Worm (Caenorhabditis elegans) whole organism, L2 larva: ENCODE measurements around the gene ZC204.6.
"Not testable (repeated sequence)": the region's sequence is repeated elsewhere in the genome, so short reads cannot be mapped to it uniquely, and the experiment has no call there.

Experiments
- C34F6.9 ChIP-seq: fragments of 150-350 bp; optimal IDR thresholded peaks from 2 replicates; lab custom pipeline; 2014; ENCODE audit warnings: missing biosample characterization, missing genetic modification characterization
- F13H6.1 ChIP-seq: sonication (generic microtip); optimal IDR thresholded peaks from 2 replicates; lab custom pipeline; 2016; ENCODE audit warnings: missing genetic modification characterization, missing compliant biosample characterization
- Y55F3AM.14 ChIP-seq: fragments of 200-800 bp; sonication (Bioruptor generic); optimal IDR thresholded peaks from 2 replicates; lab custom pipeline; 2018; ENCODE audit warnings: mild to moderate bottlenecking, missing genetic modification characterization, missing compliant biosample characterization
- ZK546.5 ChIP-seq: sonication (generic microtip); optimal IDR thresholded peaks from 2 replicates; lab custom pipeline; 2017; ENCODE audit warnings: missing biosample characterization, missing genetic modification characterization
- alr-1 ChIP-seq: fragments of 150-350 bp; optimal IDR thresholded peaks from 2 replicates; lab custom pipeline; 2014; ENCODE audit warnings: missing biosample characterization, missing genetic modification characterization
- ama-1 ChIP-seq: fragments of 150-350 bp; optimal IDR thresholded peaks from 2 replicates; lab custom pipeline; 2018; ENCODE audit warnings: inconsistent platforms
- ceh-82 ChIP-seq: fragments of 150-350 bp; optimal IDR thresholded peaks from 2 replicates; lab custom pipeline; 2014; ENCODE audit warnings: missing biosample characterization, missing genetic modification characterization
- crh-2 ChIP-seq: sonication (generic microtip); optimal IDR thresholded peaks from 2 replicates; lab custom pipeline; 2017; ENCODE audit warnings: missing biosample characterization, missing genetic modification characterization
- dmd-4 ChIP-seq: sonication (generic microtip); optimal IDR thresholded peaks from 2 replicates; lab custom pipeline; 2017; ENCODE audit warnings: missing biosample characterization, missing genetic modification characterization
- egl-27 ChIP-seq: sonication (generic microtip); optimal IDR thresholded peaks from 3 replicates; lab custom pipeline; 2017; ENCODE audit warnings: missing biosample characterization, missing genetic modification reagents, missing genetic modification characterization
- elt-3 ChIP-seq: sonication (generic microtip); optimal IDR thresholded peaks from 2 replicates; lab custom pipeline; 2017; ENCODE audit warnings: missing biosample characterization, missing genetic modification characterization
- fos-1 ChIP-seq: fragments of 150-350 bp; optimal IDR thresholded peaks from 2 replicates; lab custom pipeline; 2014; ENCODE audit warnings: missing biosample characterization, missing genetic modification characterization
- gmeb-1 ChIP-seq: fragments of 150-350 bp; optimal IDR thresholded peaks from 2 replicates; lab custom pipeline; 2014; ENCODE audit warnings: missing biosample characterization, missing genetic modification characterization
- lin-13 ChIP-seq: fragments of 150-350 bp; optimal IDR thresholded peaks from 2 replicates; lab custom pipeline; 2014; ENCODE audit warnings: missing biosample characterization, missing genetic modification reagents, missing genetic modification characterization
- lin-39 ChIP-seq: fragments of 150-350 bp; optimal IDR thresholded peaks from 2 replicates; lab custom pipeline; 2014; ENCODE audit warnings: missing biosample characterization, missing genetic modification reagents, missing genetic modification characterization
- lsy-2 ChIP-seq, 2 experiments: fragments of 150-350 bp in 1 of 2; sonication (generic microtip) in 1 of 2; optimal IDR thresholded peaks; 2 replicates each; lab custom pipeline; 2014 to 2017; ENCODE audit warnings: missing biosample characterization in 2 of 2, missing genetic modification characterization in 2 of 2
- mab-5 ChIP-seq: fragments of 150-350 bp; optimal IDR thresholded peaks from 2 replicates; lab custom pipeline; 2014; ENCODE audit warnings: missing biosample characterization, missing genetic modification characterization
- mbf-1 ChIP-seq: sonication (generic microtip); optimal IDR thresholded peaks from 2 replicates; lab custom pipeline; 2017; ENCODE audit warnings: missing biosample characterization, missing genetic modification characterization
- mdl-1 ChIP-seq, 2 experiments: fragments of 150-350 bp in 1 of 2; sonication (generic microtip) in 1 of 2; optimal IDR thresholded peaks; 2 replicates each; lab custom pipeline; 2017; ENCODE audit warnings: missing biosample characterization in 2 of 2, missing genetic modification characterization in 2 of 2
- nhr-10 ChIP-seq: sonication (generic microtip); optimal IDR thresholded peaks from 2 replicates; lab custom pipeline; 2017; ENCODE audit warnings: missing biosample characterization, missing genetic modification characterization
- nhr-11 ChIP-seq: fragments of 150-350 bp; optimal IDR thresholded peaks from 2 replicates; lab custom pipeline; 2014; ENCODE audit warnings: missing biosample characterization, missing genetic modification characterization
- nhr-12 ChIP-seq: fragments of 150-350 bp; optimal IDR thresholded peaks from 2 replicates; lab custom pipeline; 2014; ENCODE audit warnings: missing biosample characterization, missing genetic modification characterization
- nhr-129 ChIP-seq: fragments of 150-350 bp; optimal IDR thresholded peaks from 2 replicates; lab custom pipeline; 2014; ENCODE audit warnings: missing biosample characterization, missing genetic modification characterization
- nhr-21 ChIP-seq: fragments of 150-350 bp; optimal IDR thresholded peaks from 2 replicates; lab custom pipeline; 2014; ENCODE audit warnings: missing biosample characterization, missing genetic modification characterization
- nhr-23 ChIP-seq: fragments of 150-350 bp; optimal IDR thresholded peaks from 2 replicates; lab custom pipeline; 2014; ENCODE audit warnings: missing biosample characterization, missing genetic modification reagents, missing genetic modification characterization
- nhr-237 ChIP-seq: fragments of 150-350 bp; optimal IDR thresholded peaks from 2 replicates; lab custom pipeline; 2014; ENCODE audit warnings: missing biosample characterization, missing genetic modification characterization
- nhr-25 ChIP-seq: fragments of 150-350 bp; sonication (generic microtip); optimal IDR thresholded peaks from 3 replicates; lab custom pipeline; 2014; ENCODE audit warnings: missing biosample characterization, missing genetic modification characterization
- peb-1 ChIP-seq: fragments of 150-350 bp; optimal IDR thresholded peaks from 2 replicates; lab custom pipeline; 2014; ENCODE audit warnings: missing biosample characterization, missing genetic modification characterization
- sma-3 ChIP-seq: sonication (generic microtip); optimal IDR thresholded peaks from 2 replicates; lab custom pipeline; 2016; ENCODE audit warnings: missing genetic modification reagents, missing genetic modification characterization, missing compliant biosample characterization
- snpc-4 ChIP-seq: fragments of 150-350 bp; optimal IDR thresholded peaks from 2 replicates; lab custom pipeline; 2014; ENCODE audit warnings: missing biosample characterization, missing genetic modification characterization
- unc-55 ChIP-seq: fragments of 150-350 bp; sonication (generic microtip); optimal IDR thresholded peaks from 3 replicates; lab custom pipeline; 2014; ENCODE audit warnings: missing biosample characterization, missing genetic modification reagents, missing genetic modification characterization
- unc-62 ChIP-seq: fragments of 150-350 bp; optimal IDR thresholded peaks from 2 replicates; lab custom pipeline; 2014; ENCODE audit warnings: missing biosample characterization, missing genetic modification reagents, missing genetic modification characterization
- zag-1 ChIP-seq: fragments of 150-350 bp; optimal IDR thresholded peaks from 2 replicates; lab custom pipeline; 2014; ENCODE audit warnings: missing biosample characterization, missing genetic modification characterization
- ztf-11 ChIP-seq: sonication (generic microtip); optimal IDR thresholded peaks from 2 replicates; lab custom pipeline; 2017; ENCODE audit warnings: missing biosample characterization, missing genetic modification characterization
- ztf-4 ChIP-seq: fragments of 150-350 bp; optimal IDR thresholded peaks from 2 replicates; lab custom pipeline; 2014; ENCODE audit warnings: missing biosample characterization, missing genetic modification characterization

Gene ZC204.6

ce11 chrII:1660888-1661287 is 16.3 kb upstream of the ZC204.6 start, which contains the start of gene ZC204.13:
TSS of gene ZC204.13 (minus strand) at chrII:1660988.
- TF ChIP-seq nhr-11; nhr-21 (tag; lab: Kevin White, UChicago); egl-27 (tag; lab: Kevin White, UChicago): not testable (repeated sequence)

- peak; percentile 21 for TF ChIP-seq fos-1 (tag; lab: Kevin White, UChicago)
- TF ChIP-seq, all 48 proteins: peak for 1; not testable (repeated sequence) for 47
Measured at ce11 chrII:1659729-1660128, 15.1 kb upstream of the ZC204.6 start.

ce11 chrII:1657202-1657601 is 12.6 kb upstream of the ZC204.6 start, which contains the start of gene ZC204.12:
TSS of gene ZC204.12 (minus strand) at chrII:1657302.
- TF ChIP-seq lin-39 (no peak), lsy-2 (tag; optimal IDR thresholded peaks at IDR 0.05; lab: Kevin White, UChicago) (no peak), nhr-23 (no peak), F13H6.1 (tag; lab: Kevin White, UChicago) (no peak), nhr-129 (tag; lab: Kevin White, UChicago) (no peak), elt-3 (tag; lab: Kevin White, UChicago) (no peak), nhr-237 (tag; lab: Kevin White, UChicago) (no peak), lin-13 (GFP tag; lab: Kevin White, UChicago) (no peak), zag-1 (tag; lab: Kevin White, UChicago) (no peak), nhr-21 (tag; lab: Kevin White, UChicago) (no peak), ztf-4 (tag; lab: Kevin White, UChicago) (no peak), nhr-12 (no peak)

ce11 chrII:1654917-1655316 is 10.3 kb upstream of the ZC204.6 start, which contains the start of gene btb-12:
TSS of gene btb-12 (plus strand) at chrII:1655217.
- no peak for TF ChIP-seq mab-5 (tag; lab: Kevin White, UChicago)
- TF ChIP-seq sma-3 (GFP tag; lab: Kevin White, UChicago) = no peak
- no peak for TF ChIP-seq ceh-82 (tag; lab: Kevin White, UChicago)
- no peak for TF ChIP-seq mdl-1 (tag; optimal IDR thresholded peaks at IDR 0.05; lab: Kevin White, UChicago)
- TF ChIP-seq egl-27 (tag; lab: Kevin White, UChicago) = no peak
- TF ChIP-seq ztf-11 (tag; lab: Kevin White, UChicago) = no peak
- TF ChIP-seq nhr-25 (tag; lab: Kevin White, UChicago) = no peak
- no peak for TF ChIP-seq unc-62
- TF ChIP-seq, all 48 proteins: peak for 0

- no peak for TF ChIP-seq nhr-12
- TF ChIP-seq Y55F3AM.14 = no peak
- TF ChIP-seq dmd-4 (tag; lab: Kevin White, UChicago) = no peak
- no peak for TF ChIP-seq mdl-1 (tag; optimal IDR thresholded peaks at IDR 0.05; lab: Kevin White, UChicago)
- TF ChIP-seq mab-5 (tag; lab: Kevin White, UChicago) = no peak
Measured at ce11 chrII:1653397-1653796, 8.8 kb upstream of the ZC204.6 start, which contains the start of gene fbxb-15. TSS of gene fbxb-15 (minus strand) at chrII:1653497.

- no peak for TF ChIP-seq ztf-4 (tag; lab: Kevin White, UChicago)
- no peak for TF ChIP-seq nhr-11
- no peak for TF ChIP-seq nhr-237 (tag; lab: Kevin White, UChicago)
- TF ChIP-seq lin-13 (GFP tag; lab: Kevin White, UChicago) = no peak
- no peak for TF ChIP-seq lin-39
- no peak for TF ChIP-seq sma-3 (GFP tag; lab: Kevin White, UChicago)
- no peak for TF ChIP-seq gmeb-1
- no peak for TF ChIP-seq C34F6.9
- no peak for TF ChIP-seq mdl-1 (tag; optimal IDR thresholded peaks at IDR 0.05; lab: Kevin White, UChicago)
- TF ChIP-seq ZK546.5 = no peak
- no peak for TF ChIP-seq unc-55 (GFP tag; lab: Kevin White, UChicago)
- no peak for TF ChIP-seq egl-27 (tag; lab: Kevin White, UChicago)
- no peak for TF ChIP-seq crh-2 (tag; lab: Kevin White, UChicago)
Measured at ce11 chrII:1651804-1652203, 7.2 kb upstream of the ZC204.6 start, which contains the start of gene fbxb-16. TSS of gene fbxb-16 (minus strand) at chrII:1651904.

ce11 chrII:1650502-1650901 is 5.9 kb upstream of the ZC204.6 start, which contains the start of gene fbxb-20:
TSS of gene fbxb-20 (minus strand) at chrII:1650602.
- TF ChIP-seq nhr-11 (no peak), ztf-4 (tag; lab: Kevin White, UChicago) (no peak), ZK546.5 (no peak), peb-1 (tag; lab: Kevin White, UChicago) (no peak), nhr-10 (no peak), snpc-4 (tag; lab: Kevin White, UChicago) (no peak), ama-1 (lab: Kevin White, UChicago) (no peak), F13H6.1 (tag; lab: Kevin White, UChicago) (no peak), lsy-2 (tag; optimal IDR thresholded peaks at IDR 0.05; lab: Kevin White, UChicago) (no peak), alr-1 (tag; lab: Kevin White, UChicago) (no peak), mbf-1 (tag; lab: Kevin White, UChicago) (no peak), dmd-4 (tag; lab: Kevin White, UChicago) (no peak), nhr-25 (tag; lab: Kevin White, UChicago) (no peak), nhr-129 (tag; lab: Kevin White, UChicago) (no peak)
